Fruit fly (Drosophila melanogaster) whole organism, embryonic: ENCODE results near the gene scrib.
A peak's percentile ranks its signal among the peaks of the same experiment; 100 is the strongest.

ENCODE experiments used
- ATbp ChIP-seq: fragments of 200-800 bp; sonication (Bioruptor generic); optimal IDR thresholded peaks from 2 replicates; lab custom pipeline; 2017; ENCODE audit warnings: missing biosample characterization, mild to moderate bottlenecking, missing genetic modification characterization, missing genetic modification reagents
- Adf1 ChIP-seq: fragments of 200-800 bp; sonication (Bioruptor generic); IDR thresholded peaks from 2 replicates; pipeline ENCODE4 v1.3.6; 2022; ENCODE audit warnings: missing biosample characterization, missing genetic modification characterization
- Antp ChIP-seq: fragments of 200-800 bp; sonication (Bioruptor generic); optimal IDR thresholded peaks from 3 replicates; lab custom pipeline; 2016; ENCODE audit warnings: missing biosample characterization, missing genetic modification characterization
- Atf6 ChIP-seq: fragments of 200-800 bp; sonication (Bioruptor generic); IDR thresholded peaks from 2 replicates; pipeline ENCODE4 v1.3.6; 2022; ENCODE audit warnings: missing biosample characterization, missing genetic modification characterization
- BEAF-32 ChIP-seq: fragments of 200-800 bp; sonication (Bioruptor generic); optimal IDR thresholded peaks from 3 replicates; lab custom pipeline; 2017; ENCODE audit warnings: missing biosample characterization, missing genetic modification characterization, mild to moderate bottlenecking, moderate library complexity, missing genetic modification reagents
- CG12299 ChIP-seq: fragments of 200-800 bp; sonication (Bioruptor generic); optimal IDR thresholded peaks from 2 replicates; lab custom pipeline; 2018; ENCODE audit warnings: missing biosample characterization, mild to moderate bottlenecking, missing genetic modification characterization
- CG14710 ChIP-seq: fragments of 200-800 bp; sonication (Bioruptor generic); optimal IDR thresholded peaks from 3 replicates; lab custom pipeline; 2019; ENCODE audit warnings: missing biosample characterization, mild to moderate bottlenecking, missing genetic modification characterization, moderate library complexity
- CG15479 ChIP-seq: fragments of 200-800 bp; sonication (Bioruptor generic); optimal IDR thresholded peaks from 3 replicates; lab custom pipeline; 2019; ENCODE audit warnings: missing biosample characterization, mild to moderate bottlenecking, missing genetic modification characterization, moderate library complexity
- CG18262 ChIP-seq: fragments of 200-800 bp; optimal IDR thresholded peaks from 3 replicates; lab custom pipeline; 2019; ENCODE audit warnings: missing biosample characterization, mild to moderate bottlenecking, missing genetic modification characterization, moderate library complexity
- CG32772 ChIP-seq: fragments of 200-800 bp; sonication (Bioruptor generic); IDR thresholded peaks from 2 replicates; pipeline ENCODE4 v1.3.6; 2022; ENCODE audit warnings: missing biosample characterization, missing genetic modification characterization
- CG4617 ChIP-seq: fragments of 200-800 bp; sonication (Bioruptor generic); optimal IDR thresholded peaks from 3 replicates; lab custom pipeline; 2016; ENCODE audit warnings: missing biosample characterization, missing genetic modification characterization, borderline replicate concordance
- CG6791 ChIP-seq: fragments of 200-800 bp; sonication (Bioruptor generic); IDR thresholded peaks from 3 replicates; pipeline ENCODE4 v1.3.6; 2022; ENCODE audit warnings: missing biosample characterization, missing genetic modification characterization; ENCODE audit not compliant: partially characterized antibody
- CG6813 ChIP-seq: fragments of 200-800 bp; sonication (Bioruptor generic); optimal IDR thresholded peaks from 2 replicates; lab custom pipeline; 2017; ENCODE audit warnings: missing biosample characterization, missing genetic modification characterization, mild to moderate bottlenecking, moderate library complexity, missing genetic modification reagents
- CG7745 ChIP-seq: fragments of 200-800 bp; sonication (Bioruptor generic); optimal IDR thresholded peaks from 2 replicates; lab custom pipeline; 2018; ENCODE audit warnings: missing biosample characterization, mild to moderate bottlenecking, missing genetic modification characterization, moderate library complexity
- CG8281 ChIP-seq: fragments of 200-800 bp; sonication (Bioruptor generic); optimal IDR thresholded peaks from 2 replicates; lab custom pipeline; 2018; ENCODE audit warnings: missing biosample characterization, mild to moderate bottlenecking, missing genetic modification characterization, moderate library complexity
- CG9727 ChIP-seq: fragments of 200-800 bp; sonication (Bioruptor generic); optimal IDR thresholded peaks from 3 replicates; lab custom pipeline; 2017; ENCODE audit warnings: missing biosample characterization, mild to moderate bottlenecking, missing genetic modification characterization
- CrebB ChIP-seq: fragments of 200-800 bp; sonication (Bioruptor generic); optimal IDR thresholded peaks from 3 replicates; lab custom pipeline; 2018; ENCODE audit warnings: missing biosample characterization, mild to moderate bottlenecking, missing genetic modification characterization
- Drgx ChIP-seq: fragments of 200-800 bp; sonication (Bioruptor generic); IDR thresholded peaks from 2 replicates; pipeline ENCODE4 v1.3.6; 2022; ENCODE audit warnings: missing biosample characterization, missing genetic modification characterization
- HLHmδ ChIP-seq: fragments of 200-800 bp; sonication (Bioruptor generic); optimal IDR thresholded peaks from 2 replicates; lab custom pipeline; 2018; ENCODE audit warnings: missing biosample characterization, mild to moderate bottlenecking, missing genetic modification characterization, moderate library complexity
- Hmx ChIP-seq: fragments of 200-800 bp; sonication (Bioruptor generic); optimal IDR thresholded peaks from 2 replicates; lab custom pipeline; 2016; ENCODE audit warnings: missing biosample characterization, missing genetic modification characterization
- Kr ChIP-seq: fragments of 200-800 bp; sonication (Bioruptor generic); optimal IDR thresholded peaks from 2 replicates; lab custom pipeline; 2017; ENCODE audit warnings: missing biosample characterization, mild to moderate bottlenecking, missing genetic modification characterization
- Poxn ChIP-seq: fragments of 200-800 bp; sonication (Bioruptor generic); IDR thresholded peaks from 2 replicates; pipeline ENCODE4 v1.3.6; 2022; ENCODE audit warnings: missing biosample characterization, missing genetic modification characterization
- Scr ChIP-seq: fragments of 200-800 bp; sonication (Bioruptor generic); IDR thresholded peaks from 2 replicates; pipeline ENCODE4 v1.3.6; 2022; ENCODE audit warnings: missing biosample characterization, missing genetic modification characterization; ENCODE audit not compliant: partially characterized antibody
- Ssrp ChIP-seq: fragments of 200-800 bp; sonication (Bioruptor generic); optimal IDR thresholded peaks from 2 replicates; lab custom pipeline; 2018; ENCODE audit warnings: missing biosample characterization, mild to moderate bottlenecking, missing genetic modification characterization, moderate library complexity
- Tbp ChIP-seq: fragments of >200 bp; optimal IDR thresholded peaks from 2 replicates; lab custom pipeline; 2018; ENCODE audit warnings: missing biosample characterization, missing genetic modification characterization
- bbx ChIP-seq: fragments of 200-800 bp; sonication (Bioruptor generic); IDR thresholded peaks from 2 replicates; pipeline ENCODE4 v1.3.6; 2022; ENCODE audit warnings: missing biosample characterization, missing genetic modification characterization; ENCODE audit not compliant: partially characterized antibody
- bowl ChIP-seq: fragments of 200-800 bp; sonication (Bioruptor generic); IDR thresholded peaks from 2 replicates; pipeline ENCODE4 v1.3.6; 2022; ENCODE audit warnings: missing biosample characterization, missing genetic modification characterization
- br ChIP-seq: fragments of >200 bp; optimal IDR thresholded peaks from 2 replicates; lab custom pipeline; 2017
- cato ChIP-seq: fragments of 200-800 bp; sonication (Bioruptor generic); optimal IDR thresholded peaks from 2 replicates; lab custom pipeline; 2016; ENCODE audit warnings: missing biosample characterization, missing genetic modification characterization, borderline replicate concordance
- emc ChIP-seq: fragments of 200-800 bp; sonication (Bioruptor generic); optimal IDR thresholded peaks from 2 replicates; lab custom pipeline; 2016; ENCODE audit warnings: missing biosample characterization, missing genetic modification characterization
- eve ChIP-seq, 2 experiments: fragments of >200 bp; optimal IDR thresholded peaks; 2 replicates each; lab custom pipeline; 2017; ENCODE audit warnings: missing biosample characterization in 2 of 2, missing genetic modification characterization in 2 of 2
- gsb-n ChIP-seq: fragments of 200-800 bp; sonication (Bioruptor generic); optimal IDR thresholded peaks from 3 replicates; lab custom pipeline; 2018; ENCODE audit warnings: missing biosample characterization, mild to moderate bottlenecking, missing genetic modification characterization
- hkb ChIP-seq, 2 experiments: fragments of 200-800 bp in 1 of 2; fragments of >200 bp in 1 of 2; sonication (Bioruptor generic) in 1 of 2; IDR thresholded peaks in 1 of 2; optimal IDR thresholded peaks in 1 of 2; 2 replicates each; pipeline versions ENCODE4 v1.3.6 to Lab custom; 2017 to 2022; ENCODE audit warnings: missing biosample characterization in 1 of 2, missing genetic modification characterization in 1 of 2
- kay ChIP-seq: fragments of 200-800 bp; sonication (Bioruptor generic); optimal IDR thresholded peaks from 2 replicates; lab custom pipeline; 2016; ENCODE audit warnings: missing biosample characterization, missing genetic modification characterization
- mld ChIP-seq: fragments of 200-800 bp; sonication (Bioruptor generic); IDR thresholded peaks from 3 replicates; pipeline ENCODE4 v1.3.6; 2022; ENCODE audit warnings: missing biosample characterization, missing genetic modification characterization; ENCODE audit not compliant: partially characterized antibody
- pan ChIP-seq, 4 experiments: fragments of >200 bp in 3 of 4; fragments of 200-800 bp in 1 of 4; sonication (Bioruptor generic) in 1 of 4; optimal IDR thresholded peaks in 3 of 4; IDR thresholded peaks in 1 of 4; 2 replicates each; pipeline versions ENCODE4 v1.3.6 to Lab custom; 2017 to 2022; ENCODE audit warnings: missing biosample characterization in 2 of 4, missing genetic modification characterization in 2 of 4, mixed read lengths in 1 of 4
- ranshi ChIP-seq: fragments of 200-800 bp; sonication (Bioruptor generic); IDR thresholded peaks from 2 replicates; pipeline ENCODE4 v1.3.6; 2022; ENCODE audit warnings: missing biosample characterization, missing genetic modification characterization
- seq ChIP-seq: fragments of 200-800 bp; sonication (Bioruptor generic); IDR thresholded peaks from 2 replicates; pipeline ENCODE4 v1.3.6; 2022; ENCODE audit warnings: missing biosample characterization, missing genetic modification characterization
- slbo ChIP-seq: fragments of 200-800 bp; sonication (Bioruptor generic); IDR thresholded peaks from 2 replicates; pipeline ENCODE4 v1.3.6; 2022; ENCODE audit warnings: missing biosample characterization, missing genetic modification characterization
- sr ChIP-seq: fragments of 200-800 bp; sonication (Bioruptor generic); IDR thresholded peaks from 3 replicates; pipeline ENCODE4 v1.3.6; 2022; ENCODE audit warnings: missing biosample characterization, missing genetic modification characterization
- stc ChIP-seq: fragments of 200-800 bp; sonication (Bioruptor generic); IDR thresholded peaks from 2 replicates; pipeline ENCODE4 v1.3.6; 2022; ENCODE audit warnings: missing biosample characterization, missing genetic modification characterization
- tap ChIP-seq: fragments of 200-800 bp; optimal IDR thresholded peaks from 3 replicates; lab custom pipeline; 2019; ENCODE audit warnings: missing biosample characterization, mild to moderate bottlenecking, missing genetic modification characterization, moderate library complexity
- tup ChIP-seq: fragments of 200-800 bp; sonication (Bioruptor generic); optimal IDR thresholded peaks from 2 replicates; lab custom pipeline; 2016; ENCODE audit warnings: missing biosample characterization, mild to moderate bottlenecking, missing genetic modification characterization, moderate library complexity
- tx ChIP-seq: fragments of 200-800 bp; sonication (Bioruptor generic); optimal IDR thresholded peaks from 2 replicates; lab custom pipeline; 2016; ENCODE audit warnings: missing biosample characterization, missing genetic modification characterization
- unpg ChIP-seq: fragments of 200-800 bp; sonication (Bioruptor generic); optimal IDR thresholded peaks from 3 replicates; lab custom pipeline; 2018; ENCODE audit warnings: missing biosample characterization, mild to moderate bottlenecking, missing genetic modification characterization, moderate library complexity
- vnd ChIP-seq: fragments of 200-800 bp; sonication (Bioruptor generic); IDR thresholded peaks from 3 replicates; pipeline ENCODE4 v1.3.6; 2022; ENCODE audit warnings: missing biosample characterization, missing genetic modification characterization; ENCODE audit not compliant: partially characterized antibody
- zen ChIP-seq: fragments of 200-800 bp; sonication (Bioruptor generic); optimal IDR thresholded peaks from 3 replicates; lab custom pipeline; 2018; ENCODE audit warnings: missing biosample characterization, mild to moderate bottlenecking, missing genetic modification characterization, moderate library complexity

Gene scrib

DNA sequence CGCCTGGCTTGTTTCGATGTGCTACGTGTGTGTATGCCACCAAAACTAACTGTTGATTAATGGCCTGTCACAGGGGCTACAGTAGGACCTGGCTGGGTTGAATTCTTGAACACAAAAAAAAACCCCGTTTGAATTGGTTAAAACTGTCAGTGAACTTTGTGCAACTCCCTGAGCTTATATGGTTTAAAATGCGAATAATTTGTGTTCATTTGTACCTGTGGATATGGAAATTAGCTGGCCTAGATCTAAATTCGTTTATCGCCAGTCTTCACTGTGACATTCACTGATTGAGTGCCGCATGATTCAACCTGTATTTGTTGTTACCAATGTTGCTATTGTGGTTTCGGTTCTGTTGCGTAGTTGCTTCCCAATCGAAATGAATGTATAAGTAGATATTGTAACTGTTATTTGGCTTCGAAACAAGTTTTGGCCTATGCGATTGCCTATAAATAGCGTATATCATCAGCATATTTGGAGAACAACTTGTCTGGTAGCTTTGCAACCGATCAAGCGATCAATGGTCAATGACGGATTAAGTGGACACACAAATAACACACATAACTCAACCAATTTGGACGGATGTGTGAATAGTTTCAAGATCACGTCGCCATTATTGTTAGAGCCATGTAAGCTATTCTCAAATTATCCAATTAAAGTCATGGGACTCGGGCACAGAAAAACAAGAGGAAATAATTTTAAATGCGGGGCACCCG, 21.5 kb downstream of the scrib start (continued):
- TF ChIP-seq ranshi (peak; percentile 72), Tbp (GFP tag; lab: Kevin White, UChicago) (no peak), CrebB (tag; lab: Kevin White, UChicago) (peak; percentile 44), cato (GFP tag; lab: Kevin White, UChicago) (peak; percentile 43), ATbp (GFP tag; lab: Kevin White, UChicago) (peak; percentile 45), pan (optimal IDR thresholded peaks at IDR 0.05; lab: Kevin White, UChicago) (no peak), pan (GFP tag; optimal IDR thresholded peaks at IDR 0.05 in 1 of 2, IDR thresholded peaks at IDR 0.05 in 1 of 2) (peak in 1 of 2 experiments; percentile 88), seq (GFP tag; lab: Robert Waterston, UW) (peak; percentile 71), Ssrp (peak; percentile 52), CG8281 (peak; percentile 46), hkb (optimal IDR thresholded peaks at IDR 0.05; lab: Kevin White, UChicago) (no peak), hkb (GFP tag; IDR thresholded peaks at IDR 0.05; lab: Robert Waterston, UW) (peak; percentile 79), Atf6 (GFP tag; lab: Robert Waterston, UW) (peak; percentile 86), gsb-n (tag; lab: Kevin White, UChicago) (peak; percentile 57), unpg (GFP tag; lab: Kevin White, UChicago) (peak; percentile 82), CG14710 (tag; lab: Kevin White, UChicago) (peak; percentile 44), vnd (no peak), eve (GFP tag; optimal IDR thresholded peaks at IDR 0.05; lab: Kevin White, UChicago) (peak in 1 of 2 experiments; percentile 91), HLHmδ (GFP tag; lab: Kevin White, UChicago) (no peak), Antp (peak; percentile 78), tx (peak; percentile 68), CG18262 (tag; lab: Kevin White, UChicago) (peak; percentile 49), Poxn (GFP tag; lab: Robert Waterston, UW) (peak; percentile 44; the same call in 1 of the 2 replicates), kay (GFP tag; lab: Kevin White, UChicago) (peak; percentile 68), tup (GFP tag; lab: Kevin White, UChicago) (peak; percentile 17), Hmx (peak; percentile 1), BEAF-32 (GFP tag; lab: Kevin White, UChicago) (no peak), zen (tag; lab: Kevin White, UChicago) (peak; percentile 40), CG6791 (GFP tag; lab: Robert Waterston, UW) (no peak), slbo (peak; percentile 86), bowl (GFP tag; lab: Robert Waterston, UW) (0 out of 2 replicates have a peak, but pooled peaks have one; percentile 30), Adf1 (peak; percentile 33; the same call in 1 of the 2 replicates), Kr (GFP tag; lab: Kevin White, UChicago) (no peak), CG15479 (GFP tag; lab: Kevin White, UChicago) (no peak), CG6813 (GFP tag; lab: Kevin White, UChicago) (peak; percentile 58), CG12299 (tag; lab: Kevin White, UChicago) (peak; percentile 58), CG9727 (peak; percentile 60), emc (GFP tag; lab: Kevin White, UChicago) (peak; percentile 48), mld (GFP tag; lab: Robert Waterston, UW) (no peak), Drgx (GFP tag; lab: Robert Waterston, UW) (peak; percentile 76), stc (GFP tag; lab: Robert Waterston, UW) (peak; percentile 77), CG7745 (tag; lab: Kevin White, UChicago) (no peak), bbx (GFP tag; lab: Robert Waterston, UW) (no peak), sr (GFP tag; lab: Robert Waterston, UW) (no peak; the same call in 2 of the 3 replicates), CG4617 (GFP tag; lab: Kevin White, UChicago) (no peak), Scr (GFP tag; lab: Robert Waterston, UW) (no peak), tap (tag; lab: Kevin White, UChicago) (no peak), br (lab: Kevin White, UChicago) (no peak), CG32772 (GFP tag; lab: Robert Waterston, UW) (peak; percentile 69)
